Worm (Caenorhabditis elegans): Measurements from ENCODE around the gene henn-1.

Gene henn-1

ce11 chrIII:8201117-8201516 lies 31.3 kb upstream of the henn-1 start, which contains the start of gene unc-36:
Gene unc-36 (minus strand): TSS chrIII:8201217.
- TF ChIP-seq cnd-1 (tag; optimal IDR thresholded peaks at IDR 0.05) (no peak), unc-39 (tag; optimal IDR thresholded peaks at IDR 0.05) (no peak), elt-1 (tag; optimal IDR thresholded peaks at IDR 0.05; ENCODE audit: borderline replicate concordance, insufficient read depth) (no peak), ceh-39 (tag; optimal IDR thresholded peaks at IDR 0.05) (no peak), ceh-43 (GFP tag; optimal IDR thresholded peaks at IDR 0.05) (no peak), nhr-2 (tag; optimal IDR thresholded peaks at IDR 0.05) (no peak), ces-1 (GFP tag; optimal IDR thresholded peaks at IDR 0.05) (no peak), unc-62 (GFP tag; optimal IDR thresholded peaks at IDR 0.05) (no peak), hlh-1 (tag; optimal IDR thresholded peaks at IDR 0.05) (no peak), unc-120 (tag; optimal IDR thresholded peaks at IDR 0.05; ENCODE audit: poor library complexity, severe bottlenecking) (no peak)

DNA sequence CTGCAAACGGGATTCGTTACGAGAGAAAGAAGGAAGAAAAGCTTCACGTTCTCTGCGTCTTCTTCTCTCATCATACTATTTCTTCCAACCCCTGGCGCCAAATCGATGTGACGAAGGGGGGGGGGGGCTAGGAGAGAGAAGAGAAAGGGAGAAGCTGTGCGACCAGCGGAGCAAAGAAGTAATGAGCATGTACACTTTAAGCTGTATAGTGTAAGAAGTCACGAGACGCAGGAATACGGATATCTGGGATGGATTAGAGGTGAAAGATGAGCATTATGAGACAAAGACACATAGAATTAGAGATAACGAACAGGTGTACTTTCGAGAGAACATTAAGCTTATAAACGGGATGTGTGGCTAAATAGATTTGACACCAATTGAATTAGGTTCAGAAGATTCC lies 30.7 kb upstream of the henn-1 start:
- no peak for TF ChIP-seq snpc-4 (tag; optimal IDR thresholded peaks at IDR 0.05)
- peak; percentile 36 for TF ChIP-seq unc-62 (GFP tag; optimal IDR thresholded peaks at IDR 0.05)
- peak; percentile 21 for TF ChIP-seq mab-5 (tag; optimal IDR thresholded peaks at IDR 0.05)
- no peak for TF ChIP-seq lin-32 (GFP tag; optimal IDR thresholded peaks at IDR 0.05)
- no peak for TF ChIP-seq lin-13 (tag; optimal IDR thresholded peaks at IDR 0.05)
- TF ChIP-seq ceh-43 (GFP tag; optimal IDR thresholded peaks at IDR 0.05), result no peak
- peak; percentile 83 for TF ChIP-seq unc-120 (tag; optimal IDR thresholded peaks at IDR 0.05; ENCODE audit: poor library complexity, severe bottlenecking)
- TF ChIP-seq hlh-1 (tag; optimal IDR thresholded peaks at IDR 0.05), result peak; percentile 58
- TF ChIP-seq zip-8 (tag; optimal IDR thresholded peaks at IDR 0.05), result no peak
- TF ChIP-seq tbx-8 (GFP tag; optimal IDR thresholded peaks at IDR 0.05), result no peak
- TF ChIP-seq ces-1 (GFP tag; optimal IDR thresholded peaks at IDR 0.05), result peak; percentile 62
- TF ChIP-seq M03D4.4 (tag; optimal IDR thresholded peaks at IDR 0.05), result no peak

DNA sequence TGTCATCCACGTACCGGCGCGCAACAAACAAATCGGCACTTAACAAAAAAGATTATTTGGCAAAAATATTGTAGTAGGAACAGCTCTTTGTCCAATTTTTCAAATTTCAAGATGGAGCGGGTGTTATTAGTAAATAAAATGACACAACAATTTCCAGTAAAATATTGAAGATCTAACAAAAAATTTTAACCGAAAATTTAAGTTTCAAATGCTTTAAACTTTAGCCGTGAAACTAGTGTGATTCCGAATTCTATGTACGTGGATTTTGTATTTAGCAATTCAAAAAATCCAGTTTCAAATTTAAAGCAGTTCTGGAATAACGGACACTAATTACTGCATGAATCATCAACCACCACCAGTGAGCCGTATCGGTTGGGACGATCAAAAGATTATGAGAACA lies 29.7 kb upstream of the henn-1 start, which contains the start of gene snb-5:
Gene snb-5, plus strand, starts transcription at position 301 of the 400 bp plus-strand sequence.
- no peak for TF ChIP-seq snpc-4 (tag; optimal IDR thresholded peaks at IDR 0.05)
- TF ChIP-seq nhr-28 (tag; optimal IDR thresholded peaks at IDR 0.05), result no peak
- no peak for TF ChIP-seq nhr-237 (tag; optimal IDR thresholded peaks at IDR 0.05)

DNA sequence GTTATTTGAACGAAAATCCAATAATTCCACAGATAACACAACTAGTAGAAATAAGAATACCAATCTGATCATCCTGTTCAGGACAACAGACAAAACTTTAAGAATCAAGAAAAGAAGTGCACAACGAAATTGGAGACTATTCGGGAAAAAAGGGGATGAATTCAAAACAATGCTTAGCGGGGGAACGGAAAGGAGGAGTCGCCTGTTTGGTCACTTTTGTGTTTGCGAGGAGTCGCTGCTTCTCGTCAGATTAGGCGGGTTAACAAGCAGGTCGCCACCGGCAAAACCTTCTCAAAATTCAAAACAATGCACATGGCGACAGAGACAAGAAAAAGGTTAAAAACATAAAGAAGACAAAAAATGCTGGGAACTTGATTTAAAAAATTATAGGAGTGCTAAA lies 22.7 kb upstream of the henn-1 start, which contains the start of gene C30A5.10:
Gene C30A5.10, minus strand, starts transcription at position 101 of the 400 bp plus-strand sequence.
- TF ChIP-seq tbx-8 (GFP tag; optimal IDR thresholded peaks at IDR 0.05) (no peak), nhr-12 (tag; optimal IDR thresholded peaks at IDR 0.05) (no peak), ces-1 (GFP tag; optimal IDR thresholded peaks at IDR 0.05) (no peak), nhr-237 (tag; optimal IDR thresholded peaks at IDR 0.05) (no peak), cnd-1 (tag; optimal IDR thresholded peaks at IDR 0.05) (no peak), unc-62 (GFP tag; optimal IDR thresholded peaks at IDR 0.05) (no peak), M03D4.4 (tag; optimal IDR thresholded peaks at IDR 0.05) (no peak)

DNA sequence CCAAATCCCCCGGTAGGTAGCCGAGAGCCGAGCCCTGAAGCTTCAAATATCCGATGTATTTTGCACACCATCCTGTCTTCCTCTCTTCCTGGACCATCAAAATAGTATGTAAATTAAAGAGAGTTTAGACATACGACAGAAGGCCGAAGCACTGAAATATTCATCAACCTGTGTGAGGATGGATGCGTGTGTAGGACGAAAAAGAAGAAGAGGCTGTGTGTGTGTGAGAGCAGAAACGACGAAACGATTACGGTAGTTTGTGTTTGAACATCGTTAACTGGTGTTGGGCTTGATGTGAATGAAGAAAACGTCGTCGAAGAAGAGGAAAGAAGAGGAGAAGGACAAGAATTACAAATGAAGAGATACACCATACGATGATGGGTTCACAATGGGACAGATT lies 20.9 kb upstream of the henn-1 start:
- TF ChIP-seq bed-3 (GFP tag; optimal IDR thresholded peaks at IDR 0.05) (no peak), unc-120 (tag; optimal IDR thresholded peaks at IDR 0.05; ENCODE audit: poor library complexity, severe bottlenecking) (no peak), elt-3 (tag; optimal IDR thresholded peaks at IDR 0.05) (no peak), flh-1 (GFP tag; optimal IDR thresholded peaks at IDR 0.05) (no peak), zip-8 (tag; optimal IDR thresholded peaks at IDR 0.05) (no peak), mab-5 (tag; optimal IDR thresholded peaks at IDR 0.05) (no peak)

DNA sequence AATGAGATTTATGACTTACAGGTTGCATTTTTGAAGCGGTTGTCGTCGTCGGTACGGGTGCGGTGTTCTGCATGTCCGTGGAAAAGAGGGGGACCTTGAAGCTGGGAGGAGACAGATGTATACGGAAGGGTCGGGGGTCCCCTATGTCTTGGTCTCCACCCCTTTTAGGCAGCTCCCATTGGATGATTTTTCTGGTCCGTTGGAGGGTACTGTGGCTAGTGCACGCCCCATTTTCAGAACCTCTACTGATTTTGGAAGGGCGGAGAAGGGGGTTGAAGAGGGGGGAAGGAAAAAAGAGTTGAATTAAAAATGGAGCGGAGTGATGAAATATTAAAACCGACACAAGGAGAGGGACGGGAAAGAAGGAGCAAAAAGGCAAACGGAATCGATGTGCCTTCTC lies 16.2 kb upstream of the henn-1 start, which contains the start of gene unc-86:
Gene unc-86, minus strand, starts transcription at position 113 of the 400 bp plus-strand sequence.
- TF ChIP-seq mep-1 (tag; optimal IDR thresholded peaks at IDR 0.05) (no peak), sem-2 (GFP tag; optimal IDR thresholded peaks at IDR 0.05) (no peak), nhr-28 (tag; optimal IDR thresholded peaks at IDR 0.05) (no peak), M03D4.4 (tag; optimal IDR thresholded peaks at IDR 0.05) (no peak), lsy-2 (tag; optimal IDR thresholded peaks at IDR 0.05) (peak; percentile 55), unc-39 (tag; optimal IDR thresholded peaks at IDR 0.05) (no peak), elt-3 (tag; optimal IDR thresholded peaks at IDR 0.05) (no peak), hlh-1 (tag; optimal IDR thresholded peaks at IDR 0.05) (no peak), tbx-8 (GFP tag; optimal IDR thresholded peaks at IDR 0.05) (no peak)

DNA sequence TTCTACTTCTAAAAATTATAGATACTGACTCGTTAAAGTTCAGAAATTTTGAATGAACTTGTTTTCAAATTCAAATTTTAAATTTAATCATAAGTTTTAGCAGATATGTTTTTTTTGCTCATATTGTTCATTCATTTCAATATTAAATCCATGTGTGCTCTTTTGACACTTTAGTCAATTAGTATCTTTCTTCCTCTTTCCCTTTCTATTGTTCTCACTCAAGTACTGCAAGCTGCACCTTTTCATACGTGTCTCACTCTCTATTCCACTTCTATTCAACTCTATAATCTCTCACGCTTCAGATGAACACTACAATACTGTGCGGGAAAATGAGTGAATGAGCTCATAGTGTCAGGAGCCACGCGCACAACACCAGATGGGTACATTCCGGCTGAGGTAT lies 14.5 kb upstream of the henn-1 start, which contains the start of gene C30A5.16:
Gene C30A5.16, plus strand, starts transcription at position 301 of the 400 bp plus-strand sequence.
- TF ChIP-seq bed-3 (GFP tag; optimal IDR thresholded peaks at IDR 0.05) (no peak), nhr-12 (tag; optimal IDR thresholded peaks at IDR 0.05) (no peak), nhr-28 (tag; optimal IDR thresholded peaks at IDR 0.05) (no peak), ham-2 (GFP tag; optimal IDR thresholded peaks at IDR 0.05) (no peak), lin-32 (GFP tag; optimal IDR thresholded peaks at IDR 0.05) (no peak), lin-13 (tag; optimal IDR thresholded peaks at IDR 0.05) (no peak), ceh-43 (GFP tag; optimal IDR thresholded peaks at IDR 0.05) (no peak), nhr-76 (tag; optimal IDR thresholded peaks at IDR 0.05) (no peak), pha-4 (tag; optimal IDR thresholded peaks at IDR 0.05) (no peak)
